Fruit fly (Drosophila melanogaster) whole organism, adult: Measurements from ENCODE around the gene PrBP.

Source experiments
- CG11617 ChIP-seq: fragments of 200-800 bp; sonication (Bioruptor generic); optimal IDR thresholded peaks from 2 replicates; lab custom pipeline; 2017; ENCODE audit warnings: mild to moderate bottlenecking, missing biosample characterization, missing genetic modification reagents, missing genetic modification characterization
- CG14711 ChIP-seq: fragments of 200-800 bp; sonication (Bioruptor generic); optimal IDR thresholded peaks from 2 replicates; lab custom pipeline; 2018; ENCODE audit warnings: missing biosample characterization, mild to moderate bottlenecking, missing genetic modification characterization, moderate library complexity
- CG1620 ChIP-seq: fragments of 200-800 bp; sonication (Bioruptor generic); optimal IDR thresholded peaks from 2 replicates; lab custom pipeline; 2016; ENCODE audit warnings: missing biosample characterization, missing genetic modification characterization
- CG33017 ChIP-seq: fragments of 200-800 bp; sonication (Bioruptor generic); optimal IDR thresholded peaks from 2 replicates; lab custom pipeline; 2018; ENCODE audit warnings: missing biosample characterization, mild to moderate bottlenecking, missing genetic modification characterization, moderate library complexity
- CG7045 ChIP-seq: fragments of 200-800 bp; sonication (Bioruptor generic); optimal IDR thresholded peaks from 2 replicates; lab custom pipeline; 2017; ENCODE audit warnings: missing biosample characterization, mild to moderate bottlenecking, missing genetic modification characterization
- Clk ChIP-seq: fragments of 200-800 bp; sonication (Bioruptor generic); optimal IDR thresholded peaks from 2 replicates; lab custom pipeline; 2017; ENCODE audit warnings: missing biosample characterization, missing genetic modification characterization
- Crg-1 ChIP-seq: fragments of 200-800 bp; sonication (Bioruptor generic); optimal IDR thresholded peaks from 2 replicates; lab custom pipeline; 2016; ENCODE audit warnings: missing biosample characterization, missing genetic modification characterization
- Hr96 ChIP-seq: fragments of 200-800 bp; sonication (Bioruptor generic); optimal IDR thresholded peaks from 2 replicates; lab custom pipeline; 2016; ENCODE audit warnings: missing biosample characterization, missing genetic modification characterization
- Mnt ChIP-seq: fragments of 200-800 bp; sonication (Bioruptor generic); optimal IDR thresholded peaks from 2 replicates; lab custom pipeline; 2016; ENCODE audit warnings: missing biosample characterization, mild to moderate bottlenecking, missing genetic modification characterization
- cnc ChIP-seq, 2 experiments: fragments of >200 bp; optimal IDR thresholded peaks; 2 replicates each; lab custom pipeline; 2017
- kay ChIP-seq: fragments of 200-800 bp; sonication (Bioruptor generic); peaks from one replicate; lab custom pipeline; 2016; ENCODE audit warnings: missing biosample characterization, missing genetic modification characterization, borderline replicate concordance
- ovo ChIP-seq: fragments of 200-800 bp; sonication (Bioruptor generic); optimal IDR thresholded peaks from 2 replicates; lab custom pipeline; 2016; ENCODE audit warnings: missing biosample characterization, missing genetic modification characterization
- pad ChIP-seq: fragments of 200-800 bp; sonication (Bioruptor generic); optimal IDR thresholded peaks from 3 replicates; lab custom pipeline; 2017; ENCODE audit warnings: missing biosample characterization, missing genetic modification characterization, mild to moderate bottlenecking, moderate library complexity, missing genetic modification reagents
- tj ChIP-seq: fragments of 200-800 bp; sonication (Bioruptor generic); optimal IDR thresholded peaks from 3 replicates; lab custom pipeline; 2017; ENCODE audit warnings: missing biosample characterization, mild to moderate bottlenecking, missing genetic modification characterization, moderate library complexity

dm6 chr2L:8719757-8720156 lies 34.0 kb upstream of the PrBP start:
- no peak for TF ChIP-seq tj (GFP tag; lab: Kevin White, UChicago)
- no peak for TF ChIP-seq ovo (GFP tag; lab: Kevin White, UChicago)
- no peak for TF ChIP-seq Mnt (GFP tag; lab: Kevin White, UChicago)
- TF ChIP-seq kay (GFP tag; lab: Kevin White, UChicago), result peak; percentile 30
- no peak for TF ChIP-seq pad
- no peak for TF ChIP-seq CG11617 (GFP tag; lab: Kevin White, UChicago)
- no peak for TF ChIP-seq CG14711 (tag; lab: Kevin White, UChicago)
- no peak for TF ChIP-seq Crg-1 (GFP tag; lab: Kevin White, UChicago)
- TF ChIP-seq CG33017 (tag; lab: Kevin White, UChicago), result no peak
- no peak for TF ChIP-seq CG1620 (GFP tag; lab: Kevin White, UChicago)
- no peak for TF ChIP-seq Clk (GFP tag; lab: Kevin White, UChicago)
- TF ChIP-seq cnc (optimal IDR thresholded peaks at IDR 0.05; lab: Kevin White, UChicago), result no peak
- TF ChIP-seq CG7045 (GFP tag; lab: Kevin White, UChicago), result no peak
- TF ChIP-seq Hr96 (GFP tag; lab: Kevin White, UChicago), result no peak
